Worm (Caenorhabditis elegans): ENCODE data around the gene T07H3.8.
"Not testable (repeated sequence)": the region's sequence is repeated elsewhere in the genome, so short reads cannot be mapped to it uniquely, and the experiment has no call there.

- TF ChIP-seq elt-3 (tag; optimal IDR thresholded peaks at IDR 0.05); elt-1 (tag; optimal IDR thresholded peaks at IDR 0.05); daf-12 (tag; optimal IDR thresholded peaks at IDR 0.05); jun-1 (tag; optimal IDR thresholded peaks at IDR 0.05); aly-2 (tag; optimal IDR thresholded peaks at IDR 0.05); nhr-77 (tag; optimal IDR thresholded peaks at IDR 0.05); fkh-10 (GFP tag; optimal IDR thresholded peaks at IDR 0.05): not testable (repeated sequence)
Observed at ce11 chrII:1540628-1541027, 45.8 kb upstream of the T07H3.8 start, which contains the start of gene poml-4.

Data from whole organism, L3 larva.